Fruit fly (Drosophila melanogaster): ENCODE data around the gene CG9641.

DNA sequence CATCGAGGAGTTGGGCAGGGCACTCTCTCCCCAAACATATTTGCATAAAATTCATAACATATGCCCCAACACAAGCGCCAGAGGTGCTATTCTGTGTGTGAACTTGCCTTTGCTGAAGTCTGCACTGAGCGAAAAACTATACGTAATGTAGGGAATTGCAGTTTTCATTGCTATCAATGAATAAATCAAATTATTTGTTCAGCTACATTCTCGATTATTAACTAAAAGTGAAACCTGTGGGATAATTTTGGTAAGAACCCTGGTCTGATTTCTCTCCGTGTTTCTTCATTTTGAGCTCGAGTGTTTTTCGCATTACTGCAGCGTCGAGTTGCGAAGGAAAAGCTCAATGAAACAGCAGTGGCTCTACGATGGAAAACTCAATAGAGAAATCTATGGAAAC is 34.0 kb downstream of the CG9641 start:
- no peak for TF ChIP-seq CG8478 (optimal IDR thresholded peaks at IDR 0.05)
- TF ChIP-seq CTCF (optimal IDR thresholded peaks at IDR 0.05), result no peak

Measured in S2 (cell line).